Fruit fly (Drosophila melanogaster) whole organism, wandering third instar larva: Measurements from ENCODE around the gene CG14598.

ENCODE experiments used
- CG32264 ChIP-seq: fragments of 200-800 bp; sonication (Bioruptor generic); optimal IDR thresholded peaks from 2 replicates; lab custom pipeline; 2016; ENCODE audit warnings: missing biosample characterization, missing genetic modification characterization
- CG9705 ChIP-seq: fragments of 200-800 bp; sonication (Bioruptor generic); optimal IDR thresholded peaks from 2 replicates; lab custom pipeline; 2018; ENCODE audit warnings: missing biosample characterization, mild to moderate bottlenecking, missing genetic modification characterization
- Dfd ChIP-seq: fragments of >200 bp; optimal IDR thresholded peaks from 2 replicates; lab custom pipeline; 2017; ENCODE audit warnings: missing biosample characterization, missing genetic modification characterization
- Dif ChIP-seq: fragments of 200-275, 200-300 bp; sonication (Bioruptor generic); optimal IDR thresholded peaks from 2 replicates; lab custom pipeline; 2018; ENCODE audit warnings: missing biosample characterization, missing genetic modification characterization; ENCODE audit not compliant: partially characterized antibody
- GATAd ChIP-seq: sonication (Bioruptor generic); optimal IDR thresholded peaks from 2 replicates; lab custom pipeline; 2016; ENCODE audit warnings: missing biosample characterization, missing genetic modification characterization
- HLH106 ChIP-seq: fragments of 200-800 bp; optimal IDR thresholded peaks from 3 replicates; lab custom pipeline; 2019; ENCODE audit warnings: missing biosample characterization, mild to moderate bottlenecking, missing genetic modification characterization, moderate library complexity
- Hnf4 ChIP-seq: fragments of 200-800 bp; sonication (Bioruptor generic); optimal IDR thresholded peaks from 2 replicates; lab custom pipeline; 2016; ENCODE audit warnings: missing biosample characterization, mild to moderate bottlenecking, missing genetic modification characterization
- Hr78 ChIP-seq: fragments of >200 bp; optimal IDR thresholded peaks from 2 replicates; lab custom pipeline; 2017; ENCODE audit warnings: missing biosample characterization, missing genetic modification characterization
- Hr83 ChIP-seq: fragments of 200-300 bp; sonication (Bioruptor generic); optimal IDR thresholded peaks from 2 replicates; lab custom pipeline; 2016; ENCODE audit warnings: missing biosample characterization, mild to moderate bottlenecking, missing genetic modification characterization, moderate library complexity; ENCODE audit not compliant: poor library complexity, severe bottlenecking
- Jra ChIP-seq: sonication (Bioruptor generic); optimal IDR thresholded peaks from 2 replicates; lab custom pipeline; 2016; ENCODE audit warnings: missing biosample characterization, missing genetic modification characterization
- Mio ChIP-seq: sonication (Bioruptor generic); optimal IDR thresholded peaks from 2 replicates; lab custom pipeline; 2016; ENCODE audit warnings: missing biosample characterization, missing genetic modification characterization
- Myc ChIP-seq: fragments of >200 bp; optimal IDR thresholded peaks from 2 replicates; lab custom pipeline; 2017
- N ChIP-seq: fragments of >200 bp; optimal IDR thresholded peaks from 2 replicates; lab custom pipeline; 2018; ENCODE audit warnings: missing biosample characterization, missing external identifiers, missing genetic modification characterization
- Rel ChIP-seq, 2 experiments: fragments of 200-800 bp; sonication (Bioruptor generic) in 1 of 2; optimal IDR thresholded peaks; 2 replicates in 1 of 2; 3 replicates in 1 of 2; lab custom pipeline; 2016 to 2019; ENCODE audit warnings: mild to moderate bottlenecking in 2 of 2, missing biosample characterization in 2 of 2, missing genetic modification characterization in 2 of 2, moderate library complexity in 1 of 2
- Vsx2 ChIP-seq: fragments of 200-300, 225-300 bp; sonication (Bioruptor generic); optimal IDR thresholded peaks from 2 replicates; lab custom pipeline; 2018; ENCODE audit warnings: missing biosample characterization, missing genetic modification characterization; ENCODE audit not compliant: partially characterized antibody
- brk ChIP-seq: fragments of 200-800 bp; sonication (Bioruptor generic); optimal IDR thresholded peaks from 2 replicates; lab custom pipeline; 2016; ENCODE audit warnings: missing biosample characterization, mild to moderate bottlenecking, missing genetic modification characterization
- dl ChIP-seq, 2 experiments: fragments of 175-275, 200-275 bp in 1 of 2; fragments of 200-275 bp in 1 of 2; sonication (Bioruptor generic); optimal IDR thresholded peaks; lab custom pipeline; 2018; ENCODE audit warnings: mild to moderate bottlenecking in 2 of 2, missing biosample characterization in 2 of 2, missing genetic modification characterization in 2 of 2, moderate library complexity in 2 of 2; ENCODE audit not compliant: partially characterized antibody in 2 of 2, insufficient read depth in 1 of 2
- dmrt93B ChIP-seq: fragments of 200-800 bp; sonication (Bioruptor generic); optimal IDR thresholded peaks from 2 replicates; lab custom pipeline; 2018; ENCODE audit warnings: missing biosample characterization, mild to moderate bottlenecking, missing genetic modification characterization
- dsf ChIP-seq: sonication (Bioruptor generic); optimal IDR thresholded peaks from 2 replicates; lab custom pipeline; 2016; ENCODE audit warnings: missing biosample characterization, missing genetic modification characterization, borderline replicate concordance
- ey ChIP-seq: fragments of 200-800 bp; sonication (Bioruptor generic); optimal IDR thresholded peaks from 2 replicates; lab custom pipeline; 2016; ENCODE audit warnings: missing biosample characterization, missing genetic modification characterization
- fru ChIP-seq: fragments of 200-800 bp; sonication (Bioruptor generic); optimal IDR thresholded peaks from 3 replicates; lab custom pipeline; 2016; ENCODE audit warnings: missing biosample characterization, mild to moderate bottlenecking, missing genetic modification characterization
- h ChIP-seq: fragments of 200-800 bp; sonication (Bioruptor generic); optimal IDR thresholded peaks from 3 replicates; lab custom pipeline; 2016; ENCODE audit warnings: missing biosample characterization, mild to moderate bottlenecking, missing genetic modification characterization
- lola ChIP-seq: fragments of >200 bp; optimal IDR thresholded peaks from 2 replicates; lab custom pipeline; 2017; ENCODE audit warnings: missing biosample characterization, missing genetic modification characterization
- pan ChIP-seq: fragments of >200 bp; optimal IDR thresholded peaks from 2 replicates; lab custom pipeline; 2017
- rgr ChIP-seq: fragments of 200-800 bp; sonication (Bioruptor generic); optimal IDR thresholded peaks from 3 replicates; lab custom pipeline; 2016; ENCODE audit warnings: missing biosample characterization, mild to moderate bottlenecking, missing genetic modification characterization
- sv ChIP-seq: fragments of 200-800 bp; sonication (Bioruptor generic); optimal IDR thresholded peaks from 3 replicates; lab custom pipeline; 2016; ENCODE audit warnings: missing biosample characterization, missing genetic modification characterization
- tai ChIP-seq: sonication (Bioruptor generic); optimal IDR thresholded peaks from 2 replicates; lab custom pipeline; 2016; ENCODE audit warnings: missing biosample characterization, missing genetic modification characterization
- usp ChIP-seq: fragments of >200 bp; optimal IDR thresholded peaks from 2 replicates; lab custom pipeline; 2017; ENCODE audit warnings: missing biosample characterization, missing genetic modification characterization
- woc ChIP-seq: sonication (Bioruptor generic); optimal IDR thresholded peaks from 2 replicates; lab custom pipeline; 2016; ENCODE audit warnings: missing biosample characterization, mild to moderate bottlenecking, missing genetic modification characterization

CG14598 gene

DNA sequence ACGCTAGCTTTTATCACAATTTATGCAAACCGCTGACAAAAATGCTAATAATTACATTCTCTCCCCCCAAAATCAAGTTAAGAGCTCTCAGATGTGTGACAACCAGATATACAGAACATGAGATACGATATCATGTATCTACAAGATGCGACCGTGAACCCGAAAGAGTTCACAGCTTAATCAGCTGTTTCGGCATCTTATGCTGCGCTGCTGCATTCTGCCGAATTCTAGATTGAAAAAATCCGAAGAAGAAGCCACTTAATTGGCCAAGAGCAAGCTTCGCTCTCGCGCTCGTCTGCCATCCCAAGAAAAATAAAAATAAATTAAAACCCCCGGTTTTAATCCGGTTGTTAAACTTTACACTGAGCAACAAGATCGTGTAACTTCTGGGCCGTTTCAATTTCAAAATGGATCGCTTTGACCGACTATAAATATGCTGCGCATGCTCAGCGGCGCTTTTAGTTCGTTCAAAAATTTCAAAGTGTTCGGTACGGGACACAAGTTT is at the start of gene CG14598:
Gene CG14598, plus strand, starts transcription at position 455 of the 505 bp plus-strand sequence.
- TF ChIP-seq Dif (GFP tag; lab: Kevin White, UChicago), result no peak
- no peak for TF ChIP-seq Rel (GFP tag; optimal IDR thresholded peaks at IDR 0.05; lab: Kevin White, UChicago)
- peak; percentile 26 for TF ChIP-seq Rel (tag; optimal IDR thresholded peaks at IDR 0.05; lab: Kevin White, UChicago)

DNA sequence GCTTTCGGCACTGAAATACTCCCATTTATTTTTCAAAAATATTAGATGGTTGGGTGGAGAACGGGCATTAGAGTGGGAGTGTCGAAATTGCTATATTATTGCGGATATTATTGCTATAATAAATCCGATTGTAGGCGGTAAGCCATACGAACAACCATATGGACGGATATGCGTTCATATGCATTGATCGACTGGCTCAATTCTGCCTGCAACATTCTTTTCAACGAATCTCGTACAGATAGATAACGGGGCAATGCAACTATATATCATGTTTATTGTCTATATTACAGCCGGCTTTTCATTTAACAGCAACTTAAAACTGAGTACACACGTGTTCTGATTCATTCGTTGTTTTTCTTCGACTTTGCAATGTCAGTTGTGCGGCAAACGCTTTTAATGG is 48.4 kb upstream of the CG14598 start, which contains the start of gene CG42650:
Gene CG42650, plus strand, starts transcription at position 301 of the 400 bp plus-strand sequence.
- no peak for TF ChIP-seq lola (GFP tag; lab: Kevin White, UChicago)
- no peak for TF ChIP-seq Myc
- no peak for TF ChIP-seq rgr (GFP tag; lab: Kevin White, UChicago)
- no peak for TF ChIP-seq Dfd (GFP tag; lab: Kevin White, UChicago)
- no peak for TF ChIP-seq usp
- no peak for TF ChIP-seq CG9705 (GFP tag; lab: Kevin White, UChicago)
- TF ChIP-seq fru (GFP tag; lab: Kevin White, UChicago), result no peak
- TF ChIP-seq GATAd (GFP tag; lab: Kevin White, UChicago), result no peak
- TF ChIP-seq dl (GFP tag; optimal IDR thresholded peaks at IDR 0.05; lab: Kevin White, UChicago; ENCODE audit: insufficient read depth in 1 of 2, partially characterized antibody in 2 of 2), result no peak
- TF ChIP-seq woc, result no peak
- TF ChIP-seq, all 38 proteins: peak for 0

DNA sequence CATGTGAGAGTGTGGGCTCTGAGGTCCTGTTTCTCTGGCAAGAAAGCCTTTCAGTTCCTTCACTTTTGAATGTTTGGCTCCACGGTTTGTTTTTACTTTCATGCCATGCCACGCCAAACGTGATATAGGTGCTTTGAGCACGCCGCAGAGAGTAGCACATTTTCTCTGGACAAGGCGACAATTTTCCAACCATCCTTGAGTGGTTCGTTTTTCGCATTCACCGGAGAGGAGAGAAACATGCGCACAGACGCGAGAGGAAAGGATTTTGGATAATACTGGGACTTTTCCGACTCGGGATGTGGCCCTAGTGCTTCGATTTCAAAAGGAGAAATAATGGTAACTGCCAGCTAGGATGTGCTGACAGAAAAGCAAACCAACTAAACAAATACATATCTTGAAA is 45.5 kb upstream of the CG14598 start:
- TF ChIP-seq pan (no peak), Myc (no peak), Hr78 (GFP tag; lab: Kevin White, UChicago) (no peak)

- TF ChIP-seq brk (GFP tag; lab: Kevin White, UChicago), result no peak
Observed at dm6 chr3R:7406569-7406968, 33.0 kb upstream of the CG14598 start, which contains the start of gene Ir84a. Gene Ir84a, plus strand, starts transcription at chr3R:7406869.

DNA sequence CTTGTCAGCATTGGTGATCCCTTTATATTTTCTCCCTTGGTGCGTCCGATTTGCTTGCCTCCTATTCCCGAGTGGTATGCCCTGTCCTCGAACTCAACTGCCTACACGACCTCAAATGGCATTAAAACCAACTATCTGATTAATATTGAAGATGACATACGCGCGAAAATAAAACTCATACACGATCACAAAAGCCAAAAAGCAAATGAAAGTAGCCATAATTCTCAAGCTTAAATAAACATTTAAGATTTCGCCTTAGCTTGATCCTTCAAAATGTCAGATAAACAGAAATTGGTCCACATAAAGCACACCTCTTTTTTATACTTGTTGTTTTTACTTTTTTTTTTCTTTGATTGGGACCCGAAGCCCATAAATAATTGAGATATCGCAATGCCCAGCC is 19.1 kb upstream of the CG14598 start, which contains the start of gene wa-cup:
Gene wa-cup, plus strand, starts transcription at position 301 of the 400 bp plus-strand sequence.
- no peak for TF ChIP-seq Hnf4 (GFP tag; lab: Kevin White, UChicago)
- TF ChIP-seq brk (GFP tag; lab: Kevin White, UChicago), result no peak
- TF ChIP-seq dsf (GFP tag; lab: Kevin White, UChicago), result no peak
- TF ChIP-seq HLH106, result no peak
- no peak for TF ChIP-seq h (GFP tag; lab: Kevin White, UChicago)
- no peak for TF ChIP-seq usp
- TF ChIP-seq CG32264, result no peak
- TF ChIP-seq rgr (GFP tag; lab: Kevin White, UChicago), result no peak
- TF ChIP-seq Myc, result no peak
- no peak for TF ChIP-seq dmrt93B (GFP tag; lab: Kevin White, UChicago)
- TF ChIP-seq pan, result no peak
- no peak for TF ChIP-seq ey (GFP tag; lab: Kevin White, UChicago)
- TF ChIP-seq sv, result no peak
- no peak for TF ChIP-seq Vsx2 (GFP tag; lab: Kevin White, UChicago)
- no peak for TF ChIP-seq fru (GFP tag; lab: Kevin White, UChicago)
- no peak for TF ChIP-seq Mio (GFP tag; lab: Kevin White, UChicago)
- no peak for TF ChIP-seq CG9705 (GFP tag; lab: Kevin White, UChicago)
- TF ChIP-seq tai (GFP tag; lab: Kevin White, UChicago), result no peak
- no peak for TF ChIP-seq Jra (GFP tag; lab: Kevin White, UChicago)

- no peak for TF ChIP-seq ey (GFP tag; lab: Kevin White, UChicago)
- no peak for TF ChIP-seq woc
- TF ChIP-seq h (GFP tag; lab: Kevin White, UChicago), result no peak
- TF ChIP-seq Hr78 (GFP tag; lab: Kevin White, UChicago), result no peak
- TF ChIP-seq Hr83 (GFP tag; lab: Kevin White, UChicago), result no peak
- TF ChIP-seq lola (GFP tag; lab: Kevin White, UChicago), result no peak
- no peak for TF ChIP-seq N (GFP tag; lab: Kevin White, UChicago)
Observed at dm6 chr3R:7438869-7439268, 691 bp upstream of the CG14598 start.
